Fruit fly (Drosophila melanogaster): ENCODE results near the gene Cpr66D.

The Cpr66D gene

dm6 chr3L:8682551-8683375 lies 42.5 kb downstream of the Cpr66D start (continued):
- TF ChIP-seq CG2120 (GFP tag; optimal IDR thresholded peaks at IDR 0.05) (no peak), wor (GFP tag; IDR thresholded peaks at IDR 0.05) (no peak), Xrp1 (GFP tag; IDR thresholded peaks at IDR 0.05) (peak; percentile 25; the same call in 1 of the 2 replicates), sd (tag; optimal IDR thresholded peaks at IDR 0.05) (peak; percentile 52), CG16863 (GFP tag; optimal IDR thresholded peaks at IDR 0.05) (no peak), Abd-B (GFP tag; optimal IDR thresholded peaks at IDR 0.05) (no peak), CG32532 (GFP tag; IDR thresholded peaks at IDR 0.05) (peak; percentile 18; the same call in 1 of the 2 replicates), Atf-2 (GFP tag; optimal IDR thresholded peaks at IDR 0.05) (no peak), Opbp (GFP tag; IDR thresholded peaks at IDR 0.05; ENCODE audit: partially characterized antibody) (no peak), pzg (GFP tag; optimal IDR thresholded peaks at IDR 0.05) (no peak), HLH3B (GFP tag; IDR thresholded peaks at IDR 0.05) (no peak), unpg (GFP tag; optimal IDR thresholded peaks at IDR 0.05) (no peak), Oli (tag; optimal IDR thresholded peaks at IDR 0.05) (no peak), CG9932 (GFP tag; IDR thresholded peaks at IDR 0.05) (no peak), Bdp1 (GFP tag; optimal IDR thresholded peaks at IDR 0.05) (no peak), Kr (GFP tag; optimal IDR thresholded peaks at IDR 0.05) (no peak), pho (GFP tag; optimal IDR thresholded peaks at IDR 0.05) (no peak), dan (GFP tag; IDR thresholded peaks at IDR 0.05) (no peak), ash1 (GFP tag; optimal IDR thresholded peaks at IDR 0.05) (no peak), CTCF (GFP tag; optimal IDR thresholded peaks at IDR 0.05) (no peak), luna (GFP tag; optimal IDR thresholded peaks at IDR 0.05) (no peak), CG10654 (GFP tag; optimal IDR thresholded peaks at IDR 0.05) (no peak), eyg (GFP tag; optimal IDR thresholded peaks at IDR 0.05) (no peak), CG5953 (GFP tag; IDR thresholded peaks at IDR 0.05) (no peak), cg (GFP tag; optimal IDR thresholded peaks at IDR 0.05) (no peak), gce (GFP tag; IDR thresholded peaks at IDR 0.05) (no peak), CG17328 (GFP tag; IDR thresholded peaks at IDR 0.05) (no peak), pfk (GFP tag; optimal IDR thresholded peaks at IDR 0.05) (no peak), CrebB (tag; optimal IDR thresholded peaks at IDR 0.05) (no peak), Scr (GFP tag; IDR thresholded peaks at IDR 0.05; ENCODE audit: partially characterized antibody) (no peak), Awh (GFP tag; IDR thresholded peaks at IDR 0.05) (no peak), Bteb2 (GFP tag; optimal IDR thresholded peaks at IDR 0.05) (no peak), MTF-1 (GFP tag; optimal IDR thresholded peaks at IDR 0.05; ENCODE audit: borderline replicate concordance) (no peak), Optix (GFP tag; IDR thresholded peaks at IDR 0.05) (no peak), CG1603 (tag; optimal IDR thresholded peaks at IDR 0.05) (no peak), org-1 (GFP tag; optimal IDR thresholded peaks at IDR 0.05) (no peak), CG2202 (tag; optimal IDR thresholded peaks at IDR 0.05) (no peak), fu2 (GFP tag; optimal IDR thresholded peaks at IDR 0.05) (no peak), BtbVII (GFP tag; optimal IDR thresholded peaks at IDR 0.05) (no peak), tll (GFP tag; optimal IDR thresholded peaks at IDR 0.05) (no peak), dysf (GFP tag; IDR thresholded peaks at IDR 0.05) (no peak), bowl (GFP tag; IDR thresholded peaks at IDR 0.05) (no peak), Nf-YC (tag; optimal IDR thresholded peaks at IDR 0.05) (no peak), ftz-f1 (GFP tag; optimal IDR thresholded peaks at IDR 0.05) (no peak), tx (GFP tag; optimal IDR thresholded peaks at IDR 0.05) (no peak), sima (GFP tag; optimal IDR thresholded peaks at IDR 0.05) (no peak), btn (GFP tag; optimal IDR thresholded peaks at IDR 0.05) (no peak), CG12071 (GFP tag; optimal IDR thresholded peaks at IDR 0.05) (no peak), wek (GFP tag; optimal IDR thresholded peaks at IDR 0.05) (no peak), salm (tag; optimal IDR thresholded peaks at IDR 0.05) (no peak), Sox100B (GFP tag; optimal IDR thresholded peaks at IDR 0.05) (no peak)
